Worm (Caenorhabditis elegans) whole organism, L4 larva: Measurements from ENCODE around the gene jamp-1.

Experiments used
- F10B5.3 ChIP-seq: sonication (generic microtip); optimal IDR thresholded peaks from 2 replicates; lab custom pipeline; 2016; ENCODE audit warnings: mild to moderate bottlenecking, missing genetic modification characterization, missing compliant biosample characterization
- F37D6.2 ChIP-seq: sonication (generic microtip); optimal IDR thresholded peaks from 2 replicates; lab custom pipeline; 2016; ENCODE audit warnings: mild to moderate bottlenecking, missing genetic modification characterization, missing compliant biosample characterization
- R02D3.7 ChIP-seq: fragments of 150-350 bp; sonication (generic microtip); optimal IDR thresholded peaks from 3 replicates; lab custom pipeline; 2014; ENCODE audit warnings: missing biosample characterization, missing genetic modification characterization
- T20F7.1 ChIP-seq: fragments of 200-800 bp; sonication (Bioruptor generic); optimal IDR thresholded peaks from 2 replicates; lab custom pipeline; 2018; ENCODE audit warnings: mild to moderate bottlenecking, missing genetic modification characterization, missing compliant biosample characterization
- T26A8.4 ChIP-seq: fragments of 200-800 bp; sonication (Bioruptor generic); IDR thresholded peaks from 2 replicates; pipeline ENCODE4 v1.3.6; 2022; ENCODE audit warnings: missing genetic modification characterization, missing compliant biosample characterization
- Y48G9A.11 ChIP-seq: fragments of 200-800 bp; sonication (Bioruptor generic); IDR thresholded peaks from 2 replicates; pipeline ENCODE4 v1.3.6; 2022; ENCODE audit warnings: missing genetic modification reagents, missing genetic modification characterization, missing compliant biosample characterization
- Y5F2A.4 ChIP-seq: fragments of 200-800 bp; sonication (Bioruptor generic); optimal IDR thresholded peaks from 2 replicates; lab custom pipeline; 2018; ENCODE audit warnings: mild to moderate bottlenecking, missing genetic modification characterization, missing compliant biosample characterization
- aly-2 ChIP-seq: sonication (generic microtip); optimal IDR thresholded peaks from 2 replicates; lab custom pipeline; 2018; ENCODE audit warnings: missing biosample characterization, missing genetic modification characterization
- arid-1 ChIP-seq: fragments of 200-800 bp; sonication (Bioruptor generic); conservative IDR thresholded peaks from 2 replicates; pipeline ENCODE4 v1.3.6; 2022; ENCODE audit warnings: missing genetic modification reagents, missing genetic modification characterization, missing compliant biosample characterization
- ceh-20 ChIP-seq: fragments of 200-800 bp; sonication (Bioruptor generic); IDR thresholded peaks from 2 replicates; pipeline ENCODE4 v1.3.6; 2022; ENCODE audit warnings: missing genetic modification reagents, missing genetic modification characterization, missing compliant biosample characterization
- ceh-44 ChIP-seq: fragments of 200-800 bp; sonication (Bioruptor generic); IDR thresholded peaks from 2 replicates; pipeline ENCODE4 v1.3.6; 2022; ENCODE audit warnings: missing genetic modification reagents, missing genetic modification characterization, missing compliant biosample characterization
- ces-1 ChIP-seq: fragments of 150-350 bp; sonication (generic microtip); optimal IDR thresholded peaks from 4 replicates; lab custom pipeline; 2014; ENCODE audit warnings: missing biosample characterization, missing genetic modification reagents, missing genetic modification characterization
- cey-2 ChIP-seq: sonication (generic microtip); optimal IDR thresholded peaks from 3 replicates; lab custom pipeline; 2017; ENCODE audit warnings: missing genetic modification characterization, mild to moderate bottlenecking, missing compliant biosample characterization, antibody characterized with exemption, borderline replicate concordance; ENCODE audit not compliant: insufficient read depth
- ctbp-1 ChIP-seq: fragments of 200-800 bp; sonication (Bioruptor generic); IDR thresholded peaks from 2 replicates; pipeline ENCODE4 v1.3.6; 2022; ENCODE audit warnings: missing genetic modification reagents, missing genetic modification characterization, missing compliant biosample characterization
- daf-12 ChIP-seq: fragments of 150-350 bp; optimal IDR thresholded peaks from 2 replicates; lab custom pipeline; 2014; ENCODE audit warnings: missing biosample characterization, missing genetic modification reagents, missing genetic modification characterization
- daf-16 ChIP-seq, 3 experiments: sonication (generic microtip); optimal IDR thresholded peaks; 2 replicates each; lab custom pipeline; 2016 to 2017; ENCODE audit warnings: missing genetic modification characterization in 3 of 3, missing genetic modification reagents in 3 of 3, mild to moderate bottlenecking in 2 of 3, missing compliant biosample characterization in 2 of 3, missing biosample characterization in 1 of 3, moderate library complexity in 1 of 3
- daf-8 ChIP-seq: fragments of 200-800 bp; sonication (Bioruptor generic); IDR thresholded peaks from 2 replicates; pipeline ENCODE4 v1.3.6; 2022; ENCODE audit warnings: missing genetic modification characterization, missing compliant biosample characterization
- duxl-1 ChIP-seq: sonication (generic microtip); optimal IDR thresholded peaks from 2 replicates; lab custom pipeline; 2016; ENCODE audit warnings: mild to moderate bottlenecking, missing genetic modification characterization, moderate library complexity, missing compliant biosample characterization; ENCODE audit not compliant: poor library complexity
- egl-27 ChIP-seq: sonication (generic microtip); optimal IDR thresholded peaks from 3 replicates; lab custom pipeline; 2017; ENCODE audit warnings: missing biosample characterization, missing genetic modification reagents, missing genetic modification characterization
- fkh-10 ChIP-seq: fragments of 150-350 bp; optimal IDR thresholded peaks from 2 replicates; lab custom pipeline; 2014; ENCODE audit warnings: missing biosample characterization, missing genetic modification reagents, missing genetic modification characterization
- fos-1 ChIP-seq: fragments of 150-350 bp; optimal IDR thresholded peaks from 2 replicates; lab custom pipeline; 2014; ENCODE audit warnings: missing biosample characterization, missing genetic modification characterization
- gei-8 ChIP-seq: fragments of 200-800 bp; sonication (Bioruptor generic); optimal IDR thresholded peaks from 2 replicates; lab custom pipeline; 2018; ENCODE audit warnings: mild to moderate bottlenecking, missing genetic modification characterization, missing compliant biosample characterization
- hif-1 ChIP-seq, 2 experiments: sonication (generic microtip); optimal IDR thresholded peaks; 2 replicates each; lab custom pipeline; 2016 to 2017; ENCODE audit warnings: missing compliant biosample characterization in 2 of 2, missing genetic modification characterization in 2 of 2, missing genetic modification reagents in 2 of 2, missing genotype in 2 of 2, mild to moderate bottlenecking in 1 of 2
- hlh-30 ChIP-seq: sonication (generic microtip); optimal IDR thresholded peaks from 2 replicates; lab custom pipeline; 2017; ENCODE audit warnings: antibody characterized with exemption, mild to moderate bottlenecking, missing genetic modification characterization, missing compliant biosample characterization; ENCODE audit not compliant: insufficient read depth
- hmg-1.1 ChIP-seq: fragments of 200-800 bp; sonication (Bioruptor generic); IDR thresholded peaks from 2 replicates; pipeline ENCODE4 v1.3.6; 2022; ENCODE audit warnings: missing genetic modification reagents, missing genetic modification characterization, missing compliant biosample characterization
- jun-1 ChIP-seq: fragments of 150-350 bp; optimal IDR thresholded peaks from 2 replicates; lab custom pipeline; 2014; ENCODE audit warnings: missing biosample characterization, missing genetic modification reagents, missing genetic modification characterization
- lim-7 ChIP-seq: fragments of 200-800 bp; sonication (Bioruptor generic); IDR thresholded peaks from 2 replicates; pipeline ENCODE4 v1.3.6; 2022; ENCODE audit warnings: missing genetic modification characterization, missing compliant biosample characterization
- lin-1 ChIP-seq: fragments of 200-800 bp; sonication (Bioruptor generic); IDR thresholded peaks from 2 replicates; pipeline ENCODE4 v1.3.6; 2022; ENCODE audit warnings: missing genetic modification reagents, missing genetic modification characterization, missing compliant biosample characterization
- lin-13 ChIP-seq: fragments of 150-350 bp; optimal IDR thresholded peaks from 2 replicates; lab custom pipeline; 2014; ENCODE audit warnings: missing biosample characterization, missing genetic modification reagents, missing genetic modification characterization
- lin-38 ChIP-seq: fragments of 200-800 bp; sonication (Bioruptor generic); IDR thresholded peaks from 2 replicates; pipeline ENCODE4 v1.3.6; 2022; ENCODE audit warnings: missing genetic modification reagents, missing genetic modification characterization, missing compliant biosample characterization
- lsy-2 ChIP-seq, 2 experiments: fragments of 150-350 bp in 1 of 2; sonication (generic microtip) in 1 of 2; optimal IDR thresholded peaks; 2 replicates each; lab custom pipeline; 2014 to 2017; ENCODE audit warnings: missing biosample characterization in 2 of 2, missing genetic modification characterization in 2 of 2
- madf-9 ChIP-seq: fragments of 200-800 bp; sonication (Bioruptor generic); conservative IDR thresholded peaks from 2 replicates; pipeline ENCODE4 v1.3.6; 2022; ENCODE audit warnings: missing genetic modification reagents, missing genetic modification characterization, missing compliant biosample characterization
- mdt-29 ChIP-seq: fragments of 200-800 bp; sonication (Bioruptor generic); IDR thresholded peaks from 2 replicates; pipeline ENCODE4 v1.3.6; 2022; ENCODE audit warnings: missing genetic modification reagents, missing genetic modification characterization, missing compliant biosample characterization
- mxl-2 ChIP-seq: fragments of 200-800 bp; sonication (Bioruptor generic); conservative IDR thresholded peaks from 2 replicates; pipeline ENCODE4 v1.3.6; 2022; ENCODE audit warnings: missing genetic modification reagents, missing genetic modification characterization, missing compliant biosample characterization
- mxl-3 ChIP-seq: fragments of 200-800 bp; sonication (Bioruptor generic); optimal IDR thresholded peaks from 2 replicates; lab custom pipeline; 2018; ENCODE audit warnings: mild to moderate bottlenecking, missing genetic modification characterization, missing compliant biosample characterization
- nhr-10 ChIP-seq: fragments of 150-350 bp; optimal IDR thresholded peaks from 2 replicates; lab custom pipeline; 2014; ENCODE audit warnings: missing biosample characterization, missing genetic modification characterization
- nhr-237 ChIP-seq: sonication (generic microtip); optimal IDR thresholded peaks from 2 replicates; lab custom pipeline; 2017; ENCODE audit warnings: missing biosample characterization, missing genetic modification characterization
- nhr-28 ChIP-seq: fragments of 150-350 bp; optimal IDR thresholded peaks from 2 replicates; lab custom pipeline; 2014; ENCODE audit warnings: missing biosample characterization, missing genetic modification characterization
- nhr-42 ChIP-seq: fragments of 200-800 bp; sonication (Bioruptor generic); IDR thresholded peaks from 2 replicates; pipeline ENCODE4 v1.3.6; 2022; ENCODE audit warnings: missing genetic modification characterization, missing compliant biosample characterization
- nhr-48 ChIP-seq: sonication (generic microtip); optimal IDR thresholded peaks from 2 replicates; lab custom pipeline; 2016; ENCODE audit warnings: mild to moderate bottlenecking, missing genetic modification characterization, missing compliant biosample characterization
- nhr-6 ChIP-seq: fragments of 150-350 bp; optimal IDR thresholded peaks from 2 replicates; lab custom pipeline; 2014; ENCODE audit warnings: missing biosample characterization, missing genetic modification characterization
- nhr-77 ChIP-seq: fragments of 150-350 bp; optimal IDR thresholded peaks from 2 replicates; lab custom pipeline; 2014; ENCODE audit warnings: missing biosample characterization, missing genetic modification characterization
- pqm-1 ChIP-seq: sonication (generic microtip); optimal IDR thresholded peaks from 2 replicates; lab custom pipeline; 2017; ENCODE audit warnings: missing biosample characterization, missing genetic modification characterization
- saeg-2 ChIP-seq: fragments of 200-800 bp; sonication (Bioruptor generic); IDR thresholded peaks from 2 replicates; pipeline ENCODE4 v1.3.6; 2022; ENCODE audit warnings: missing genetic modification reagents, missing genetic modification characterization, missing compliant biosample characterization
- skn-1 ChIP-seq: fragments of 150-350 bp; optimal IDR thresholded peaks from 2 replicates; lab custom pipeline; 2014; ENCODE audit warnings: missing biosample characterization, missing genetic modification characterization
- spr-1 ChIP-seq: sonication (generic microtip); optimal IDR thresholded peaks from 2 replicates; lab custom pipeline; 2016; ENCODE audit warnings: mild to moderate bottlenecking, missing genetic modification characterization, missing compliant biosample characterization
- vab-7 ChIP-seq: fragments of 200-800 bp; sonication (Bioruptor generic); IDR thresholded peaks from 2 replicates; pipeline ENCODE4 v1.3.6; 2022; ENCODE audit warnings: missing genetic modification reagents, missing genetic modification characterization, missing compliant biosample characterization
- zfp-2 ChIP-seq: sonication (generic microtip); optimal IDR thresholded peaks from 2 replicates; lab custom pipeline; 2016; ENCODE audit warnings: mild to moderate bottlenecking, missing genetic modification characterization, missing compliant biosample characterization
- zfp-3 ChIP-seq: fragments of 200-800 bp; sonication (Bioruptor generic); conservative IDR thresholded peaks from 2 replicates; pipeline ENCODE4 v1.3.6; 2022; ENCODE audit warnings: missing genetic modification reagents, missing genetic modification characterization, missing compliant biosample characterization
- zip-11 ChIP-seq: fragments of 200-800 bp; sonication (Bioruptor generic); IDR thresholded peaks from 2 replicates; pipeline ENCODE4 v1.3.6; 2022; ENCODE audit warnings: missing genetic modification characterization, missing compliant biosample characterization
- ztf-7 ChIP-seq: fragments of 150-350 bp; optimal IDR thresholded peaks from 2 replicates; lab custom pipeline; 2014; ENCODE audit warnings: missing biosample characterization, missing genetic modification characterization

Gene jamp-1

DNA sequence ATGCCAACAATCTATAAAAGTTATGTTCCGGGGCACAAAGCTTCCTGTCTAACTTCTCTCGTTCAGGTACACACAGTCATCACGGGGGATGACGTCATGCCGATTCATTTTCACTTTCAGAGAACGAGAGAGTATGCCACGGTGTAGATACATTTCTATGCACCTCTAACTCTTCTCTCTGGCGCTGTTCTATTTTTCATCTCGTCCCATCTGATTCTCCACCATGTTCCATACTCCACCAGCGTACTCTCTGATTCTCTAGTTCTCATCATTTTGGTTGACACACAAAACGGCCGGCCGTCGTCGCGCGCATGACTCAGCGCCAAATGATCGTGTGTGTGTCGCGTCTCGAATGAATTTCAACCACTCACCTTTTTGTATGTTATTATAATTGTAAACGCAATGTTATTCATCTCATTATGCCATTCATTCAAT lies 50.7 kb downstream of the jamp-1 start (continued):
- TF ChIP-seq lin-38 (GFP tag; lab: Robert Waterston, UW) (peak; percentile 71), nhr-28 (peak; percentile 98), arid-1 (peak; percentile 78), F37D6.2 (tag; lab: Kevin White, UChicago) (peak; percentile 42), daf-12 (no peak), nhr-77 (tag; lab: Kevin White, UChicago) (peak; percentile 86), mxl-3 (peak; percentile 94), zfp-3 (GFP tag; lab: Robert Waterston, UW) (peak; percentile 84), T26A8.4 (GFP tag; lab: Robert Waterston, UW) (peak; percentile 93), madf-9 (peak; percentile 57), nhr-10 (tag; lab: Kevin White, UChicago) (peak; percentile 97), Y5F2A.4 (no peak), mdt-29 (peak; percentile 86), cey-2 (tag; lab: Kevin White, UChicago) (no peak), zip-11 (GFP tag; lab: Robert Waterston, UW) (no peak), R02D3.7 (tag; lab: Kevin White, UChicago) (no peak), ztf-7 (peak; percentile 86), F10B5.3 (tag; lab: Kevin White, UChicago) (peak; percentile 51), mxl-2 (GFP tag; lab: Robert Waterston, UW) (peak; percentile 71; the same call in 1 of the 2 replicates), fkh-10 (GFP tag; lab: Kevin White, UChicago) (peak; percentile 80), ceh-20 (GFP tag; lab: Robert Waterston, UW) (peak; percentile 92), spr-1 (tag; lab: Kevin White, UChicago) (peak; percentile 91), nhr-42 (GFP tag; lab: Robert Waterston, UW) (peak; percentile 91), hif-1 (tag; optimal IDR thresholded peaks at IDR 0.05; lab: Kevin White, UChicago) (peak; percentile 13 to 85), T20F7.1 (peak; percentile 89), lsy-2 (tag; optimal IDR thresholded peaks at IDR 0.05; lab: Kevin White, UChicago) (peak; percentile 65 to 91), lin-1 (GFP tag; lab: Robert Waterston, UW) (peak; percentile 97), pqm-1 (tag; lab: Kevin White, UChicago) (peak; percentile 62), skn-1 (tag; lab: Kevin White, UChicago) (no peak), zfp-2 (tag; lab: Kevin White, UChicago) (no peak), egl-27 (tag; lab: Kevin White, UChicago) (peak; percentile 79), daf-16 (GFP tag; optimal IDR thresholded peaks at IDR 0.05; lab: Kevin White, UChicago) (peak; percentile 59 to 89), daf-16 (tag; optimal IDR thresholded peaks at IDR 0.05; lab: Kevin White, UChicago) (peak; percentile 98), gei-8 (GFP tag; lab: Kevin White, UChicago) (peak; percentile 83), lin-13 (GFP tag; lab: Kevin White, UChicago) (peak; percentile 81), lim-7 (0 out of 2 replicates have a peak, but pooled peaks have one; percentile 25), hlh-30 (tag; lab: Kevin White, UChicago) (peak; percentile 97), saeg-2 (GFP tag; lab: Robert Waterston, UW) (peak; percentile 85), aly-2 (no peak), ceh-44 (GFP tag; lab: Robert Waterston, UW) (no peak), Y48G9A.11 (GFP tag; lab: Robert Waterston, UW) (no peak), ctbp-1 (GFP tag; lab: Robert Waterston, UW) (peak; percentile 86), jun-1 (tag; lab: Kevin White, UChicago) (peak; percentile 93), ces-1 (GFP tag; lab: Kevin White, UChicago) (no peak), nhr-48 (tag; lab: Kevin White, UChicago) (peak; percentile 98), fos-1 (no peak), vab-7 (no peak), duxl-1 (tag; lab: Kevin White, UChicago) (peak; percentile 45), nhr-6 (tag; lab: Kevin White, UChicago) (peak; percentile 81), nhr-237 (no peak), daf-8 (GFP tag; lab: Robert Waterston, UW) (no peak), hmg-1.1 (GFP tag; lab: Robert Waterston, UW) (peak; percentile 95)
